Fruit fly (Drosophila melanogaster): ENCODE results near the gene Golgin84.

dm6 chr3R:24372662-24373061 is 14.9 kb upstream of the Golgin84 start, which contains the start of gene CG17782:
- no peak for TF ChIP-seq bab1 (GFP tag; optimal IDR thresholded peaks at IDR 0.05)
- TF ChIP-seq CG12768 (GFP tag; optimal IDR thresholded peaks at IDR 0.05), result no peak
- TF ChIP-seq CG11617 (GFP tag; optimal IDR thresholded peaks at IDR 0.05), result no peak
- TF ChIP-seq CG14711 (tag; optimal IDR thresholded peaks at IDR 0.05), result no peak
- no peak for TF ChIP-seq tj (GFP tag; optimal IDR thresholded peaks at IDR 0.05)
